Fruit fly (Drosophila melanogaster) whole organism, adult: ENCODE measurements around the gene CG31373.

ENCODE experiments used
- CG11617 ChIP-seq: fragments of 200-800 bp; sonication (Bioruptor generic); optimal IDR thresholded peaks from 2 replicates; lab custom pipeline; 2017; ENCODE audit warnings: mild to moderate bottlenecking, missing biosample characterization, missing genetic modification reagents, missing genetic modification characterization
- CG12768 ChIP-seq: fragments of 200-800 bp; sonication (Bioruptor generic); optimal IDR thresholded peaks from 2 replicates; lab custom pipeline; 2017; ENCODE audit warnings: missing biosample characterization, missing genetic modification characterization, mild to moderate bottlenecking, moderate library complexity, missing genetic modification reagents
- CG14711 ChIP-seq: fragments of 200-800 bp; sonication (Bioruptor generic); optimal IDR thresholded peaks from 2 replicates; lab custom pipeline; 2018; ENCODE audit warnings: missing biosample characterization, mild to moderate bottlenecking, missing genetic modification characterization, moderate library complexity
- CG1620 ChIP-seq: fragments of 200-800 bp; sonication (Bioruptor generic); optimal IDR thresholded peaks from 2 replicates; lab custom pipeline; 2016; ENCODE audit warnings: missing biosample characterization, missing genetic modification characterization
- CG33017 ChIP-seq: fragments of 200-800 bp; sonication (Bioruptor generic); optimal IDR thresholded peaks from 2 replicates; lab custom pipeline; 2018; ENCODE audit warnings: missing biosample characterization, mild to moderate bottlenecking, missing genetic modification characterization, moderate library complexity
- CG5204 ChIP-seq: fragments of 200-800 bp; sonication (Bioruptor generic); optimal IDR thresholded peaks from 2 replicates; lab custom pipeline; 2016; ENCODE audit warnings: missing biosample characterization, missing genetic modification characterization
- CG7045 ChIP-seq: fragments of 200-800 bp; sonication (Bioruptor generic); optimal IDR thresholded peaks from 2 replicates; lab custom pipeline; 2017; ENCODE audit warnings: missing biosample characterization, mild to moderate bottlenecking, missing genetic modification characterization
- CG7101 ChIP-seq: fragments of 200-800 bp; sonication (Bioruptor generic); optimal IDR thresholded peaks from 2 replicates; lab custom pipeline; 2018; ENCODE audit warnings: missing biosample characterization, mild to moderate bottlenecking, missing genetic modification characterization, moderate library complexity
- Clk ChIP-seq: fragments of 200-800 bp; sonication (Bioruptor generic); optimal IDR thresholded peaks from 2 replicates; lab custom pipeline; 2017; ENCODE audit warnings: missing biosample characterization, missing genetic modification characterization
- Crg-1 ChIP-seq: fragments of 200-800 bp; sonication (Bioruptor generic); optimal IDR thresholded peaks from 2 replicates; lab custom pipeline; 2016; ENCODE audit warnings: missing biosample characterization, missing genetic modification characterization
- Hr96 ChIP-seq: fragments of 200-800 bp; sonication (Bioruptor generic); optimal IDR thresholded peaks from 2 replicates; lab custom pipeline; 2016; ENCODE audit warnings: missing biosample characterization, missing genetic modification characterization
- Mnt ChIP-seq: fragments of 200-800 bp; sonication (Bioruptor generic); optimal IDR thresholded peaks from 2 replicates; lab custom pipeline; 2016; ENCODE audit warnings: missing biosample characterization, mild to moderate bottlenecking, missing genetic modification characterization
- bab1 ChIP-seq: fragments of 200-800 bp; sonication (Bioruptor generic); optimal IDR thresholded peaks from 3 replicates; lab custom pipeline; 2019; ENCODE audit warnings: missing biosample characterization, mild to moderate bottlenecking, missing genetic modification characterization, moderate library complexity
- cic ChIP-seq: fragments of 200-800 bp; sonication (Bioruptor generic); optimal IDR thresholded peaks from 2 replicates; lab custom pipeline; 2017; ENCODE audit warnings: missing biosample characterization, mild to moderate bottlenecking, missing genetic modification characterization, moderate library complexity
- cnc ChIP-seq, 2 experiments: fragments of >200 bp; optimal IDR thresholded peaks; 2 replicates each; lab custom pipeline; 2017
- kay ChIP-seq: fragments of 200-800 bp; sonication (Bioruptor generic); peaks from one replicate; lab custom pipeline; 2016; ENCODE audit warnings: missing biosample characterization, missing genetic modification characterization, borderline replicate concordance
- ovo ChIP-seq: fragments of 200-800 bp; sonication (Bioruptor generic); optimal IDR thresholded peaks from 2 replicates; lab custom pipeline; 2016; ENCODE audit warnings: missing biosample characterization, missing genetic modification characterization
- pad ChIP-seq: fragments of 200-800 bp; sonication (Bioruptor generic); optimal IDR thresholded peaks from 3 replicates; lab custom pipeline; 2017; ENCODE audit warnings: missing biosample characterization, missing genetic modification characterization, mild to moderate bottlenecking, moderate library complexity, missing genetic modification reagents
- tj ChIP-seq: fragments of 200-800 bp; sonication (Bioruptor generic); optimal IDR thresholded peaks from 3 replicates; lab custom pipeline; 2017; ENCODE audit warnings: missing biosample characterization, mild to moderate bottlenecking, missing genetic modification characterization, moderate library complexity
- toe ChIP-seq: fragments of 200-800 bp; sonication (Bioruptor generic); optimal IDR thresholded peaks from 2 replicates; lab custom pipeline; 2016; ENCODE audit warnings: missing biosample characterization, missing genetic modification characterization

CG31373 gene

dm6 chr3R:10711148-10711547 lies 2.0 kb upstream of the CG31373 start, which contains the start of gene CG14689:
TSS of gene CG14689 (minus strand) at chr3R:10711248.
- no peak for TF ChIP-seq Crg-1 (GFP tag; lab: Kevin White, UChicago)
- TF ChIP-seq Hr96: no peak
- no peak for TF ChIP-seq Clk (GFP tag; lab: Kevin White, UChicago)

DNA sequence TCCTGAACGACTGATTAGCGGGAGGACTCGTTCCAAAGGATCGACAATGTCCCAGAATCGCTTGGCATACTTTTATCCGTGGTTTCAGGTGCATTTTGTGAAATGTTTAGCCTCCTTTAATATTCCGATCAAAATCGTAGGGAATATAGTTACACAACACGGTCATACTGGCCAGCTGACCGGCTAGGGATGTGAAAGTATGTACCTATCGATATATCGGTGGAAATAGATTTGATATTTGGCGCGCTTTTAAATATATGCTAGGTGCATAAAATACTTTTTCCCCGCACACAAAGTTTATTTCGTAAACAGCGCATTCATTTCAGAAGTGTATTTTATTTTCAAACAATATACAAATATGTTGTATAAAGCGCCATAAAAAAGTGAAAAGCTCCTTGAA lies 995 bp downstream of the CG31373 start, which contains the start of gene CG31278:
Gene CG31278 (minus strand): TSS at position 172 of the 400 bp plus-strand sequence.
- TF ChIP-seq bab1 (GFP tag; lab: Kevin White, UChicago): peak; percentile 26
- TF ChIP-seq CG7101 (tag; lab: Kevin White, UChicago): no peak

DNA sequence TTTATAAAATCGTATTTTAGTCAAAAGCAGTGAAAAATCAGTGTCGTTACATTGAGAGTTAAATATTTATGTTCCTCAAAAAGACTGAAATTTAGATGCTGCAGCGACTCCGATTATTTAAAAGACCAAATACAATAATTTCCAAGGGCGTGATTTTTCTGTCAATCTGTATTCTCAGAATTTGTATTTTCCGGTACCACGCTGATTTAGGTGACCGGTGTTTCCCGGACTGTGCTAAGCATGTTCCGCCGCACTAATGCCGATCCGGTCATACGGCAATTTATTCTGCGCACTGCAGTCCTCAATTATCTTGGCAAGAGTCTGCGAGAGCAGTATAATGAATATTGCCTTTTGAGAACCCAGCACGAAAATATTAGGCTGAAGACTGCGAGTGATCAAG lies 2.4 kb downstream of the CG31373 start, which contains the start of the genes CG31467 and CG14684:
Gene CG31467 (minus strand): TSS at position 101 of the 400 bp plus-strand sequence.
Gene CG14684 (plus strand): TSS at position 212 of the 400 bp plus-strand sequence.
- no peak for TF ChIP-seq Clk (GFP tag; lab: Kevin White, UChicago)
- TF ChIP-seq CG7045 (GFP tag; lab: Kevin White, UChicago): no peak
- no peak for TF ChIP-seq CG33017 (tag; lab: Kevin White, UChicago)
- no peak for TF ChIP-seq ovo (GFP tag; lab: Kevin White, UChicago)
- no peak for TF ChIP-seq CG12768 (GFP tag; lab: Kevin White, UChicago)

DNA sequence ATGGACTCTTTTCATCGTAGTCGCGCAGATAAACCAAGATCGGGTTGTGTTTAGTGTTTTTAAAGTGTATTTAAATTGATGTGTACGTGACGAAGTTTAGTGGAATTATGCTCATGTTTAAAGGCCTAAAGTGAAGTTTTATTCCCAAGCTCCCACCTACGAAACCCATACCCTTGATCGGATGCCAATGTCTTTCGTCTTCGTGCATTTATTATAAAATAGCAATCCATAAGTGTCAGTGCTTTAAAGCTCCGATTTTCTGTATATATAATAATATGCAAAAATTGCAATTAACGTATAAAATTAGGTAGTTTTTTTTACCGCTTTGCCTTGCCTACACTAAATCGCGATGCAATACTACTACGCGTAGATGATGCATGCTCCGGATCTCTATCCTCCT lies 4.2 kb downstream of the CG31373 start, which contains the start of gene CG31391:
Gene CG31391 (minus strand): TSS at position 101 of the 400 bp plus-strand sequence.
- TF ChIP-seq ovo (GFP tag; lab: Kevin White, UChicago) (no peak), Crg-1 (GFP tag; lab: Kevin White, UChicago) (no peak), CG1620 (GFP tag; lab: Kevin White, UChicago) (no peak), toe (no peak), Hr96 (no peak)

DNA sequence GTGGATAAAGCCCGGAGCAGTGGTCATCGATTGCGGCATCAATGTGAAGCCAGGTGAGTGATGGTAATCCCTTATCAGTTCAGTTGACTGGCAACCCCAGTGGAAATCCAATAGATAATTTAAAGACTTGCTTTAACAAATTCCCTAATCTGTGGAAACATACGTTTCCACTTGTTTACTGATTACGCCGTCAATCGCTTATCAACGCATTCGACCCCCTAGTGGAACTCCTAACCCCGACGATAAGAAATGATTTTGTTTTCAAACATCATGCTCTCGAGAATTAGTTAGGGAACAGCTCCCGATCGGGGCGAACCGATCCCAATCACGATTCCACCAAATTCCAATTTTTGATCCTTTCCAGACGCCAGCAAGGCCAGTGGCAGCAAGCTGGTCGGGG lies 8.5 kb downstream of the CG31373 start:
- TF ChIP-seq ovo (GFP tag; lab: Kevin White, UChicago) (no peak), Clk (GFP tag; lab: Kevin White, UChicago) (no peak), pad (no peak), kay (no peak), Mnt (GFP tag; lab: Kevin White, UChicago) (no peak), CG14711 (tag; lab: Kevin White, UChicago) (no peak), toe (no peak), Crg-1 (GFP tag; lab: Kevin White, UChicago) (no peak), CG7045 (GFP tag; lab: Kevin White, UChicago) (no peak), cnc (optimal IDR thresholded peaks at IDR 0.05; lab: Kevin White, UChicago) (no peak), CG1620 (GFP tag; lab: Kevin White, UChicago) (no peak), CG7101 (tag; lab: Kevin White, UChicago) (no peak), CG33017 (tag; lab: Kevin White, UChicago) (no peak), CG12768 (GFP tag; lab: Kevin White, UChicago) (no peak), bab1 (GFP tag; lab: Kevin White, UChicago) (no peak), CG5204 (no peak), CG11617 (GFP tag; lab: Kevin White, UChicago) (no peak), Hr96 (no peak), tj (GFP tag; lab: Kevin White, UChicago) (no peak), cic (no peak)

DNA sequence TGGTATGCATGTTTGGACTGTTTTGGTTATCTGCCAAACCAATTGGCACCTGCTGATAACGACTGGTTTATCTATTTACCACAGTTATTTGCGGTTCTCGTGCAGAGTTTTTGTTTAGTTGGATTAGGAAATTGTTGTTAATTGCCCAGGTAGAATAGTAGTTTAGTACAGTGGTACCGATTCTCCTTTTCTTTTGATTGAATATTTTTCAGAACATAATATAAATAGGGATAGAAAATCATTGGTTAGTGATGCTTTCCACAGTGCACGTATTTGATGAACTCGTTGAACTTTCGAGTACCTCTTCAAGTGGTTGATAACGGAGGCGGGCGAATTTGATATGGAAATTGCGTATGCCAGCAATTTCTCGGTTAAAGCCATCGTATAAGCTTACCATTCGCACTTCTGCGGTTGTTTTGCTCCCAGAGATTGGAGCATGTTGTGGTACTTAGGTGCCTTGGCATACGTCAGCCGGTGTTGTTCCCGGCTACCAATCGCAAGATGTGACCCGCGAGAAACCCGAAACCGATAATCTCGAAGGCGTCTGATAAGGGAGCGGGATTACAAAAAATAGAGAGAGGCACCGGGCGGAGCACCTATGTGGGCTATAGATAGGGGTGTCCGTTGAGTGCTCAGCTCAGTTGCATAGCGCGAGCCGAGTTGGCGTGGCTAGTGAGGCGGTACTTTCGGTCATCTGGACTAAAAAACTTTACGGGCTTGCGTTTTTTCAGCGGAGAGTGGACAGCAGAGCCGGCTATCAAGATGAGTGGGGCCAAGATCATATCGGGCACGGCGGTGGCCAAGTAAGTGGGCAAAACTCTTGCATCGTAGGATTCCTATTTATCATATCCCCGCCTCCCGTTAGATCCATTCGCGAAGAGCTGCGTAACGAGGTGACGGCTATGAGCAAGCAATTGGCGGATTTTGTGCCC lies 9.9 kb downstream of the CG31373 start:
- TF ChIP-seq CG12768 (GFP tag; lab: Kevin White, UChicago) (no peak), tj (GFP tag; lab: Kevin White, UChicago) (peak; percentile 8), cic (peak; percentile 1), Hr96 (no peak), CG14711 (tag; lab: Kevin White, UChicago) (no peak), Mnt (GFP tag; lab: Kevin White, UChicago) (no peak), CG11617 (GFP tag; lab: Kevin White, UChicago) (peak; percentile 6)

- TF ChIP-seq CG7101 (tag; lab: Kevin White, UChicago) (peak; percentile 18), ovo (GFP tag; lab: Kevin White, UChicago) (no peak), tj (GFP tag; lab: Kevin White, UChicago) (no peak), Hr96 (peak; percentile 53), CG5204 (peak; percentile 19), CG33017 (tag; lab: Kevin White, UChicago) (no peak), Clk (GFP tag; lab: Kevin White, UChicago) (no peak), kay (peak; percentile 68), Crg-1 (GFP tag; lab: Kevin White, UChicago) (peak; percentile 28), bab1 (GFP tag; lab: Kevin White, UChicago) (peak; percentile 11), cic (no peak), cnc (optimal IDR thresholded peaks at IDR 0.05; lab: Kevin White, UChicago) (no peak), CG14711 (tag; lab: Kevin White, UChicago) (peak; percentile 15), toe (peak; percentile 45), pad (peak; percentile 22), CG7045 (GFP tag; lab: Kevin White, UChicago) (no peak), CG11617 (GFP tag; lab: Kevin White, UChicago) (no peak), Mnt (GFP tag; lab: Kevin White, UChicago) (peak; percentile 56), CG1620 (GFP tag; lab: Kevin White, UChicago) (peak; percentile 46), CG12768 (GFP tag; lab: Kevin White, UChicago) (no peak)
Observed at dm6 chr3R:10696371-10696777, 12.8 kb downstream of the CG31373 start, which contains the start of the genes pug, CG14683 and CG46459. TSS of gene pug (plus strand) at chr3R:10696534. TSS of gene CG14683 (plus strand) at chr3R:10696647. TSS of gene CG46459 (plus strand) at chr3R:10696647.
